Worm (Caenorhabditis elegans) whole organism, L4/young adult: ENCODE data around the gene W06G6.20.

Source experiments
- dao-5 ChIP-seq: sonication (generic microtip); optimal IDR thresholded peaks from 2 replicates; lab custom pipeline; 2016; ENCODE audit warnings: missing genotype, missing genetic modification characterization, moderate library complexity, missing compliant biosample characterization
- him-1 ChIP-seq: sonication (generic microtip); optimal IDR thresholded peaks from 2 replicates; lab custom pipeline; 2016; ENCODE audit warnings: missing genotype, missing genetic modification reagents, missing genetic modification characterization, missing compliant biosample characterization

DNA sequence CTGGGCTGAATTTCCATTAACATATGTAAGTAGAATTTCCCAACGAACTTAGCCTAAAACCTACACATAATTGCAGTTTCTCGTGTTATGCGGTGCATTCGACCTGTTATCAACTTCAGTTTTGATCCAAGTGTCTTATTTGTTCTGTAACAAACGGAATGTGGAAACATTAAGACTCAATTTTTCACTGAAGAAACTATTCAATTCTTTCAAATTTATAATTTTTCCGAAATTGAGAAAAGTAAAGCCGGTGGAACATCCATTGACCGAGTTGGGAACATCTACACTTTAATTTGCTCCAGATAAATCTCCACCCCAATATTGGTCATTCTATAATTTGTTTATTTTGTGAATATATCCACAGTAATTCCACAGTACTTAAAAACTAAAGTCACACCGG, 26.2 kb upstream of the W06G6.20 start:
- TF ChIP-seq him-1 (tag; lab: Kevin White, UChicago) (no peak), dao-5 (tag; lab: Kevin White, UChicago) (no peak)
